Worm (Caenorhabditis elegans) whole organism, L3 larva: Measurements from ENCODE around the gene txt-9.

Experiments
- R02D3.7 ChIP-seq: fragments of 150-350 bp; optimal IDR thresholded peaks from 2 replicates; lab custom pipeline; 2014; ENCODE audit warnings: missing biosample characterization, missing genetic modification characterization
- aly-2 ChIP-seq: fragments of 150-350 bp; optimal IDR thresholded peaks from 2 replicates; lab custom pipeline; 2014; ENCODE audit warnings: missing biosample characterization, missing genetic modification characterization
- ama-1 ChIP-seq: fragments of 150-350 bp; optimal IDR thresholded peaks from 2 replicates; lab custom pipeline; 2018
- ceh-16 ChIP-seq: sonication (generic microtip); optimal IDR thresholded peaks from 2 replicates; lab custom pipeline; 2017; ENCODE audit warnings: missing biosample characterization, missing genetic modification characterization
- ceh-28 ChIP-seq: fragments of 150-350 bp; optimal IDR thresholded peaks from 2 replicates; lab custom pipeline; 2014; ENCODE audit warnings: missing biosample characterization, missing genetic modification reagents, missing genetic modification characterization
- ceh-82 ChIP-seq: fragments of 150-350 bp; optimal IDR thresholded peaks from 2 replicates; lab custom pipeline; 2014; ENCODE audit warnings: missing biosample characterization, missing genetic modification characterization
- ceh-9 ChIP-seq: sonication (generic microtip); optimal IDR thresholded peaks from 2 replicates; lab custom pipeline; 2018; ENCODE audit warnings: missing biosample characterization, missing genetic modification characterization
- egl-5 ChIP-seq: fragments of 150-350 bp; optimal IDR thresholded peaks from 2 replicates; lab custom pipeline; 2017; ENCODE audit warnings: missing biosample characterization, missing genetic modification reagents, missing genetic modification characterization, inconsistent platforms
- elt-1 ChIP-seq: fragments of 150-350 bp; optimal IDR thresholded peaks from 2 replicates; lab custom pipeline; 2014; ENCODE audit warnings: missing biosample characterization, missing genetic modification characterization
- elt-2 ChIP-seq: sonication (generic microtip); optimal IDR thresholded peaks from 2 replicates; lab custom pipeline; 2016; ENCODE audit warnings: missing genetic modification reagents, mild to moderate bottlenecking, missing genetic modification characterization, missing compliant biosample characterization
- elt-3 ChIP-seq, 3 experiments: fragments of 150-350 bp in 1 of 3; sonication (generic microtip) in 2 of 3; optimal IDR thresholded peaks; 2 replicates in 2 of 3; 4 replicates in 1 of 3; lab custom pipeline; 2014 to 2017; ENCODE audit warnings: missing biosample characterization in 3 of 3, missing genetic modification characterization in 3 of 3
- eor-1 ChIP-seq, 2 experiments: fragments of 150-350 bp; optimal IDR thresholded peaks; 2 replicates each; lab custom pipeline; 2014 to 2018; ENCODE audit warnings: missing biosample characterization in 2 of 2, missing genetic modification characterization in 2 of 2
- fkh-10 ChIP-seq: sonication (generic microtip); optimal IDR thresholded peaks from 2 replicates; lab custom pipeline; 2017; ENCODE audit warnings: missing biosample characterization, missing genetic modification reagents, missing genetic modification characterization
- fkh-2 ChIP-seq: fragments of 150-350 bp; optimal IDR thresholded peaks from 2 replicates; lab custom pipeline; 2014; ENCODE audit warnings: missing biosample characterization, missing genetic modification reagents, missing genetic modification characterization
- fos-1 ChIP-seq: fragments of 150-350 bp; optimal IDR thresholded peaks from 2 replicates; lab custom pipeline; 2014; ENCODE audit warnings: missing biosample characterization, missing genetic modification characterization
- jun-1 ChIP-seq: fragments of 150-350 bp; optimal IDR thresholded peaks from 2 replicates; lab custom pipeline; 2014; ENCODE audit warnings: missing biosample characterization, missing genetic modification reagents, missing genetic modification characterization
- lin-15B ChIP-seq: fragments of 150-350 bp; optimal IDR thresholded peaks from 2 replicates; lab custom pipeline; 2014; ENCODE audit warnings: missing biosample characterization, missing genetic modification characterization
- lin-39 ChIP-seq: fragments of 150-350 bp; optimal IDR thresholded peaks from 2 replicates; lab custom pipeline; 2018; ENCODE audit warnings: missing biosample characterization, missing genetic modification reagents, missing genetic modification characterization
- lsy-12 ChIP-seq: sonication (generic microtip); optimal IDR thresholded peaks from 2 replicates; lab custom pipeline; 2016; ENCODE audit warnings: mild to moderate bottlenecking, missing genetic modification characterization, missing compliant biosample characterization
- mml-1 ChIP-seq: fragments of 150-350 bp; sonication (generic microtip); optimal IDR thresholded peaks from 3 replicates; lab custom pipeline; 2014; ENCODE audit warnings: missing biosample characterization, missing genetic modification characterization
- nfya-1 ChIP-seq: sonication (generic microtip); optimal IDR thresholded peaks from 2 replicates; lab custom pipeline; 2017; ENCODE audit warnings: missing genetic modification characterization, mild to moderate bottlenecking, missing compliant biosample characterization, antibody characterized with exemption, moderate library complexity; ENCODE audit not compliant: insufficient read depth
- nhr-11 ChIP-seq: fragments of 150-350 bp; optimal IDR thresholded peaks from 2 replicates; lab custom pipeline; 2014; ENCODE audit warnings: missing biosample characterization, missing genetic modification characterization
- nhr-23 ChIP-seq: fragments of 150-350 bp; optimal IDR thresholded peaks from 2 replicates; lab custom pipeline; 2014; ENCODE audit warnings: missing biosample characterization, missing genetic modification reagents, missing genetic modification characterization
- nhr-237 ChIP-seq: fragments of 150-350 bp; optimal IDR thresholded peaks from 2 replicates; lab custom pipeline; 2014; ENCODE audit warnings: missing biosample characterization, missing genetic modification characterization
- nhr-25 ChIP-seq: sonication (generic microtip); optimal IDR thresholded peaks from 2 replicates; lab custom pipeline; 2017; ENCODE audit warnings: missing biosample characterization, missing genetic modification characterization
- nhr-28 ChIP-seq: fragments of 150-350 bp; optimal IDR thresholded peaks from 2 replicates; lab custom pipeline; 2014; ENCODE audit warnings: missing biosample characterization, missing genetic modification characterization
- nhr-43 ChIP-seq: sonication (generic microtip); optimal IDR thresholded peaks from 2 replicates; lab custom pipeline; 2016; ENCODE audit warnings: mild to moderate bottlenecking, missing genetic modification characterization, missing compliant biosample characterization; ENCODE audit not compliant: poor library complexity, severe bottlenecking
- nhr-76 ChIP-seq: fragments of 150-350 bp; sonication (generic microtip); optimal IDR thresholded peaks from 5 replicates; lab custom pipeline; 2014; ENCODE audit warnings: missing biosample characterization, missing genetic modification characterization
- nhr-77 ChIP-seq: fragments of 150-350 bp; optimal IDR thresholded peaks from 2 replicates; lab custom pipeline; 2014; ENCODE audit warnings: missing biosample characterization, missing genetic modification characterization
- pha-4 ChIP-seq: fragments of 150-350 bp; optimal IDR thresholded peaks from 2 replicates; lab custom pipeline; 2014; ENCODE audit warnings: missing biosample characterization, missing genetic modification reagents, missing genetic modification characterization
- sea-2 ChIP-seq: fragments of 150-350 bp; sonication (generic microtip); optimal IDR thresholded peaks from 4 replicates; lab custom pipeline; 2014; ENCODE audit warnings: missing biosample characterization, missing genetic modification reagents, missing genetic modification characterization
- skn-1 ChIP-seq: fragments of 150-350 bp; optimal IDR thresholded peaks from 2 replicates; lab custom pipeline; 2014; ENCODE audit warnings: missing biosample characterization, missing genetic modification characterization
- tbx-2 ChIP-seq: sonication (generic microtip); optimal IDR thresholded peaks from 2 replicates; lab custom pipeline; 2016; ENCODE audit warnings: mild to moderate bottlenecking, missing genetic modification characterization, missing compliant biosample characterization
- unc-62 ChIP-seq: fragments of 150-350 bp; sonication (generic microtip); optimal IDR thresholded peaks from 4 replicates; lab custom pipeline; 2014; ENCODE audit warnings: missing biosample characterization, missing genetic modification reagents, missing genetic modification characterization
- zag-1 ChIP-seq: fragments of 150-350 bp; optimal IDR thresholded peaks from 2 replicates; lab custom pipeline; 2014; ENCODE audit warnings: missing biosample characterization, missing genetic modification characterization
- ztf-11 ChIP-seq: fragments of 150-350 bp; optimal IDR thresholded peaks from 2 replicates; lab custom pipeline; 2014; ENCODE audit warnings: missing biosample characterization, missing genetic modification characterization
- ztf-4 ChIP-seq: fragments of 150-350 bp; optimal IDR thresholded peaks from 2 replicates; lab custom pipeline; 2014; ENCODE audit warnings: missing biosample characterization, missing genetic modification characterization

Gene txt-9

DNA sequence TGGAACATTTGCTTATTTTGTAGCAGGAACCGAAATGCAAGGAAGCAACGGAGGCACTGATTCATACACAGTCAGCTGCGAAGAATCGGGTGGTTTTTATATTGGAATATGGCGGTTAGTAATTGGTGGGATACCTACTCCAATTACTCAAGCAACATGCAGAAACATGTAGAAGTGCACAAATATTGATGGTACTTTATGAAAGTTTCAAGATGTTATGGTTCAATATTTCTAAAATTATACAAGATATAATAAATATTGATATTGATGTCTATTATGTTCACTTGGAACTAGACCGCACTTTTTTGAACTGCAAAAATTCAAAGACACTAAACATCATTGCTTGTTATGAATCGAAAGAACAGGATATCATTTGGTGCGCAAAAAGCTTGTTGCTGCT lies 8.4 kb downstream of the txt-9 start, which contains the start of gene C04G6.13:
Gene C04G6.13, plus strand, starts transcription at position 301 of the 400 bp plus-strand sequence.
- TF ChIP-seq ama-1 (lab: Kevin White, UChicago) (no peak), lsy-12 (no peak), zag-1 (tag; lab: Kevin White, UChicago) (no peak), egl-5 (no peak), nhr-23 (tag; lab: Kevin White, UChicago) (no peak), tbx-2 (tag; lab: Kevin White, UChicago) (no peak), fkh-2 (tag; lab: Kevin White, UChicago) (no peak)
- TF ChIP-seq, all 47 proteins: peak for 0

- TF ChIP-seq fkh-10 (GFP tag; lab: Kevin White, UChicago) (no peak), nfya-1 (tag; lab: Kevin White, UChicago) (peak; percentile 86)
These were observed 13.4 kb downstream of the txt-9 start for ce11 chrII:5099034-5099433.

- TF ChIP-seq eor-1 (tag; optimal IDR thresholded peaks at IDR 0.05; lab: Kevin White, UChicago), result no peak
- TF ChIP-seq aly-2 (tag; lab: Kevin White, UChicago), result no peak
- no peak for TF ChIP-seq fkh-10 (GFP tag; lab: Kevin White, UChicago)
- no peak for TF ChIP-seq nhr-76
- TF ChIP-seq nhr-28 (tag; lab: Kevin White, UChicago), result no peak
- TF ChIP-seq fkh-2 (tag; lab: Kevin White, UChicago), result no peak
- TF ChIP-seq ceh-28, result no peak
- TF ChIP-seq elt-3 (tag; optimal IDR thresholded peaks at IDR 0.05; lab: Kevin White, UChicago), result no peak
- no peak for TF ChIP-seq elt-2 (tag; lab: Kevin White, UChicago)
- no peak for TF ChIP-seq ceh-9 (tag; lab: Kevin White, UChicago)
- no peak for TF ChIP-seq nhr-23 (tag; lab: Kevin White, UChicago)
- TF ChIP-seq jun-1 (tag; lab: Kevin White, UChicago), result no peak
- no peak for TF ChIP-seq nhr-11
- TF ChIP-seq lin-15B (tag; lab: Kevin White, UChicago), result no peak
- no peak for TF ChIP-seq nfya-1 (tag; lab: Kevin White, UChicago)
- TF ChIP-seq unc-62, result no peak
- TF ChIP-seq, all 47 proteins: peak for 0
These were observed 14.1 kb downstream of the txt-9 start, which contains the start of gene C04G6.6 for ce11 chrII:5099649-5100048. TSS of gene C04G6.6 (minus strand) at chrII:5099749.

- TF ChIP-seq ztf-4 (tag; lab: Kevin White, UChicago) (no peak), lin-39 (tag; lab: Kevin White, UChicago) (no peak), unc-62 (no peak), nhr-25 (no peak), elt-2 (tag; lab: Kevin White, UChicago) (no peak), elt-3 (tag; optimal IDR thresholded peaks at IDR 0.05; lab: Kevin White, UChicago) (no peak)
These were observed 16.1 kb downstream of the txt-9 start, which contains the start of the genes idpb-3 and idpb-1 for ce11 chrII:5101701-5102100. TSS of gene idpb-3 (minus strand) at chrII:5101801. TSS of gene idpb-1 (plus strand) at chrII:5101984.

ce11 chrII:5103189-5103588 lies 17.6 kb downstream of the txt-9 start:
- TF ChIP-seq fkh-10 (GFP tag; lab: Kevin White, UChicago) (no peak), ceh-82 (tag; lab: Kevin White, UChicago) (no peak), skn-1 (tag; lab: Kevin White, UChicago) (no peak), jun-1 (tag; lab: Kevin White, UChicago) (no peak), aly-2 (tag; lab: Kevin White, UChicago) (no peak), nhr-25 (peak; percentile 3), nhr-237 (tag; lab: Kevin White, UChicago) (no peak), tbx-2 (tag; lab: Kevin White, UChicago) (no peak), elt-3 (tag; optimal IDR thresholded peaks at IDR 0.05; lab: Kevin White, UChicago) (no peak), lin-39 (tag; lab: Kevin White, UChicago) (no peak), R02D3.7 (tag; lab: Kevin White, UChicago) (no peak), nhr-77 (tag; lab: Kevin White, UChicago) (no peak), elt-1 (tag; lab: Kevin White, UChicago) (peak; percentile 88), lin-15B (tag; lab: Kevin White, UChicago) (no peak)

ce11 chrII:5103784-5104457 lies 18.3 kb downstream of the txt-9 start, which contains the start of the genes C04G6.11 and mpk-2:
TSS of gene C04G6.11 (minus strand) at chrII:5103834.
TSS of gene mpk-2 (plus strand) at chrII:5104118.
- TF ChIP-seq lin-15B (tag; lab: Kevin White, UChicago), result no peak
- no peak for TF ChIP-seq nhr-28 (tag; lab: Kevin White, UChicago)
- TF ChIP-seq ceh-16, result no peak
- no peak for TF ChIP-seq mml-1 (tag; lab: Kevin White, UChicago)
- TF ChIP-seq ceh-9 (tag; lab: Kevin White, UChicago), result no peak
- no peak for TF ChIP-seq fkh-10 (GFP tag; lab: Kevin White, UChicago)
- TF ChIP-seq nhr-237 (tag; lab: Kevin White, UChicago), result no peak
- peak; percentile 27 for TF ChIP-seq pha-4 (tag; lab: Kevin White, UChicago)
- TF ChIP-seq R02D3.7 (tag; lab: Kevin White, UChicago), result no peak
- no peak for TF ChIP-seq zag-1 (tag; lab: Kevin White, UChicago)
- no peak for TF ChIP-seq sea-2 (GFP tag; lab: Kevin White, UChicago)
- TF ChIP-seq fos-1, result no peak
- no peak for TF ChIP-seq ztf-11 (tag; lab: Kevin White, UChicago)
- TF ChIP-seq elt-3 (tag; optimal IDR thresholded peaks at IDR 0.05; lab: Kevin White, UChicago), result no peak
- TF ChIP-seq nhr-43 (tag; lab: Kevin White, UChicago), result no peak
- TF ChIP-seq elt-2 (tag; lab: Kevin White, UChicago), result peak; percentile 99
- no peak for TF ChIP-seq ceh-28
- no peak for TF ChIP-seq ama-1 (lab: Kevin White, UChicago)
- no peak for TF ChIP-seq nhr-76
- TF ChIP-seq egl-5, result no peak
- TF ChIP-seq unc-62, result no peak
- TF ChIP-seq nhr-11, result no peak
